Fruit fly (Drosophila melanogaster) Kc167 (cell line): ENCODE measurements around the gene niki.

Experiments used
- Sin3A ChIP-seq: fragments of >200 bp; optimal IDR thresholded peaks from 2 replicates; lab custom pipeline; 2018; ENCODE audit warnings: missing external identifiers
- h ChIP-seq: fragments of >200 bp; optimal IDR thresholded peaks from 3 replicates; lab custom pipeline; 2018; ENCODE audit warnings: missing external identifiers
- insv ChIP-seq: fragments of >200 bp; optimal IDR thresholded peaks from 3 replicates; lab custom pipeline; 2018; ENCODE audit warnings: missing external identifiers
- ttk ChIP-seq: sonication (Bioruptor generic); optimal IDR thresholded peaks from 2 replicates; lab custom pipeline; 2017; ENCODE audit warnings: missing external identifiers

dm6 chr3R:24809576-24810279 is 15.7 kb downstream of the niki start:
- no peak for TF ChIP-seq h
- no peak for TF ChIP-seq insv (lab: Kevin White, UChicago)
- TF ChIP-seq ttk (lab: Kevin White, UChicago), result no peak
- no peak for TF ChIP-seq Sin3A (lab: Kevin White, UChicago)
